Fruit fly (Drosophila melanogaster): Measurements from ENCODE around the gene CG14022.

DNA sequence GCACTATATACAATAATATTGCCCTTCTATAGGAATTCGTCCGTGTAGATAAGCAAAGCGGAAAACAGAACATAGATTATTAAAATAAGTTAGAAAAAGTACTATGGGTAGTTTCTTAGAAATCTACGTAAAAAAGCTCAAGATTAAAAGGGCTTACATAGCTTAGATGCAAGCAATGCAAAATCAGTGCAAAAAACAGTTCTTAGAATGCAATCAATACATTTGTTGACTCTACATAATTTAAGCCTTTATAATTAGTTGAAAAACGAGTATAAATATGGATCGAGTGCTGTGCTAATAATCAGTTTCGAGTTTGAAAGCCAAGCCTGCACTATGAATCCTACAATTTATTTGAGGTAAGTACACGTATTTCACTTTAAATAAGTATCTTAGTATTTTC is 878 bp upstream of the CG14022 start, which contains the start of gene TotM:
- TF ChIP-seq psq (optimal IDR thresholded peaks at IDR 0.05) = no peak
- no peak for TF ChIP-seq h (optimal IDR thresholded peaks at IDR 0.05)
